Worm (Caenorhabditis elegans) whole organism, L4/young adult: ENCODE measurements around the gene ugt-43.

Experiments
- W03F9.2 ChIP-seq: fragments of 150-350 bp; optimal IDR thresholded peaks from 2 replicates; lab custom pipeline; 2014; ENCODE audit warnings: missing biosample characterization, missing genetic modification characterization
- dao-5 ChIP-seq: sonication (generic microtip); optimal IDR thresholded peaks from 2 replicates; lab custom pipeline; 2016; ENCODE audit warnings: missing genotype, missing genetic modification characterization, moderate library complexity, missing compliant biosample characterization
- him-1 ChIP-seq: sonication (generic microtip); optimal IDR thresholded peaks from 2 replicates; lab custom pipeline; 2016; ENCODE audit warnings: missing genotype, missing genetic modification reagents, missing genetic modification characterization, missing compliant biosample characterization

ce11 chrIV:10482585-10482984 is 18.2 kb downstream of the ugt-43 start:
- TF ChIP-seq him-1 (no peak), dao-5 (tag; lab: Kevin White, UChicago) (no peak), W03F9.2 (tag; lab: Kevin White, UChicago) (no peak)
